Fruit fly (Drosophila melanogaster): ENCODE data around the gene RagA-B.

The RagA-B gene

DNA sequence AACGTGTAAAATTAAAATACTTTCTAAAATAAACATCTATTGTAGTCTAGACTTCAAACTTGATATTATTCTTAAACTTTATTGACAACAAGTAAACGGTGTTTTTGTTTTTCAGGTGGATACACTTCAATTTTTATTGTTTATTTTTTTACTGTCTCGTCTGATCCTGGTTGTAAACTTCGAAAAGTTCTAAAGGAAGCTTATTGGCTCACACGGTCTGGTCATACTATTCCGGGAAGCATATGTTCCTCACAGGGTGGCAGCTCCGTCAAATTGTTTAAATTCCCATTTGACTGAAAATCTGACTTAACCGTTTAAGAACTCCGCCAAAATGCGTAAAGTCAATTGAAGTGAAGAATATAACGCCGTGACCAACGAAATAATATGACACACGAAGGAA is 24.1 kb upstream of the RagA-B start, which contains the start of gene CG11983 (continued):
- TF ChIP-seq nau (GFP tag; optimal IDR thresholded peaks at IDR 0.05) (no peak), tio (GFP tag; optimal IDR thresholded peaks at IDR 0.05) (no peak), Stat92E (GFP tag; optimal IDR thresholded peaks at IDR 0.05) (peak in 1 of 3 experiments; percentile 79), grau (tag; optimal IDR thresholded peaks at IDR 0.05) (no peak), sim (GFP tag; IDR thresholded peaks at IDR 0.05) (no peak), CG32532 (GFP tag; IDR thresholded peaks at IDR 0.05) (no peak), CG17568 (GFP tag; optimal IDR thresholded peaks at IDR 0.05) (no peak), ham (GFP tag; IDR thresholded peaks at IDR 0.05) (no peak), Ada2b (GFP tag; IDR thresholded peaks at IDR 0.05) (no peak), pros (GFP tag; optimal IDR thresholded peaks at IDR 0.05) (no peak), CG3407 (GFP tag; optimal IDR thresholded peaks at IDR 0.05) (no peak), HLH3B (GFP tag; IDR thresholded peaks at IDR 0.05) (no peak), NK7.1 (GFP tag; optimal IDR thresholded peaks at IDR 0.05) (no peak), MESR4 (GFP tag; optimal IDR thresholded peaks at IDR 0.05) (peak; percentile 18), p53 (GFP tag; optimal IDR thresholded peaks at IDR 0.05) (no peak), CG16779 (GFP tag; IDR thresholded peaks at IDR 0.05) (no peak), Xbp1 (GFP tag; optimal IDR thresholded peaks at IDR 0.05) (no peak), gro (GFP tag; optimal IDR thresholded peaks at IDR 0.05) (no peak), CG9609 (GFP tag; optimal IDR thresholded peaks at IDR 0.05) (no peak), CG34224 (GFP tag; IDR thresholded peaks at IDR 0.05; ENCODE audit: partially characterized antibody) (no peak), CG4424 (GFP tag; optimal IDR thresholded peaks at IDR 0.05) (no peak), CG7745 (tag; optimal IDR thresholded peaks at IDR 0.05) (no peak), odd (GFP tag; optimal IDR thresholded peaks at IDR 0.05) (no peak), CG2875 (GFP tag; optimal IDR thresholded peaks at IDR 0.05) (no peak), cas (GFP tag; IDR thresholded peaks at IDR 0.05) (no peak), Asciz (GFP tag; optimal IDR thresholded peaks at IDR 0.05) (no peak), sens (GFP tag) (peak; percentile 15), Bgb (GFP tag; IDR thresholded peaks at IDR 0.05; ENCODE audit: partially characterized antibody) (no peak), ac (GFP tag; optimal IDR thresholded peaks at IDR 0.05) (no peak), gfzf (GFP tag; optimal IDR thresholded peaks at IDR 0.05) (peak; percentile 81), Taf1 (GFP tag; IDR thresholded peaks at IDR 0.05) (no peak), ewg (GFP tag; optimal IDR thresholded peaks at IDR 0.05) (no peak), CG4854 (GFP tag; optimal IDR thresholded peaks at IDR 0.05) (no peak), CG8359 (GFP tag; optimal IDR thresholded peaks at IDR 0.05; ENCODE audit: borderline replicate concordance) (no peak), CG15514 (GFP tag; optimal IDR thresholded peaks at IDR 0.05) (peak; percentile 79), sc (optimal IDR thresholded peaks at IDR 0.05) (no peak), sc (GFP tag; optimal IDR thresholded peaks at IDR 0.05) (no peak), CG16813 (GFP tag; IDR thresholded peaks at IDR 0.05; ENCODE audit: partially characterized antibody) (no peak), dpn (GFP tag; optimal IDR thresholded peaks at IDR 0.05) (no peak), pfk (GFP tag; optimal IDR thresholded peaks at IDR 0.05) (no peak), zfh2 (GFP tag; optimal IDR thresholded peaks at IDR 0.05) (no peak), bsh (GFP tag; optimal IDR thresholded peaks at IDR 0.05) (no peak), fd102C (GFP tag; optimal IDR thresholded peaks at IDR 0.05) (no peak), nom (GFP tag; optimal IDR thresholded peaks at IDR 0.05) (peak; percentile 44), Tbp (GFP tag; optimal IDR thresholded peaks at IDR 0.05) (no peak), usp (GFP tag; optimal IDR thresholded peaks at IDR 0.05) (no peak), Oaz (GFP tag; IDR thresholded peaks at IDR 0.05) (no peak), grn (GFP tag; optimal IDR thresholded peaks at IDR 0.05) (no peak), dysf (GFP tag; IDR thresholded peaks at IDR 0.05) (no peak), fu2 (GFP tag; optimal IDR thresholded peaks at IDR 0.05) (no peak), Mrtf (GFP tag; IDR thresholded peaks at IDR 0.05) (no peak)
